Fruit fly (Drosophila melanogaster): Measurements from ENCODE around the gene CG17361.
A peak's percentile ranks its signal among the peaks of the same experiment; 100 is the strongest.

CG17361 gene

DNA sequence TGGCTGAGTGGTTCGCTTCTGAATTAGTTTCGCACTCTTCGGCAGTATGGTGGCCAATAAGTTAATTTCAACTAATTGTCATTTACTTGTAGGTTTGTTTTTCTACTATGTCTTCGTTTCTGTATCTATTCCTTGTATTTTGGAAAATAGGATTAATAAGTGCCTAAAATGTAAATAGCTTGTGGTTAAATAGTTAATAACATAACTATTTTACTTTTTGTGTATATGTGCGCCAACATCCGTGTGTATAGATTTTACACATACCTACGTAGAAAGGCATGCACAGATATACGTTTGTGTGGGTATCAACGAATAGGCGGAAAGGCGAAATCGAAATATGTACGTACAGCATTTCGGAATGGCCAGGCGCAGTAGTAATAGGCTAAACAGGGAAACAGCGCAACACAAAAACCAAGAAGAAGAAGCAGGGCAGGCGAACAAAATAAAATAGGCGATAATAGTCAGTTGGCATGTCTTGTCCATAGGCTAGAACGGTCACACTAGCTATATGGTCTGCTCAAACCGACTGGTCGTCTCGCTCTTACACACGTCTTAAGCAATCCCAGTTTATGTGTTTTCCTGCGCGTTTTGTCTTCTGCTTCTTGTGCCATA is 5.6 kb downstream of the CG17361 start (continued):
- TF ChIP-seq CG8924 (tag; optimal IDR thresholded peaks at IDR 0.05), result peak; percentile 83
- 0 out of 2 replicates have a peak, but pooled peaks have one; percentile 20 for TF ChIP-seq CG31441 (GFP tag; IDR thresholded peaks at IDR 0.05)
- peak; percentile 19 for TF ChIP-seq sug (tag; optimal IDR thresholded peaks at IDR 0.05)
- TF ChIP-seq gem (tag; optimal IDR thresholded peaks at IDR 0.05), result peak; percentile 26
- TF ChIP-seq grau (tag; optimal IDR thresholded peaks at IDR 0.05), result peak; percentile 6
- TF ChIP-seq Sry-δ (GFP tag; optimal IDR thresholded peaks at IDR 0.05), result peak; percentile 11
- no peak for TF ChIP-seq crp (GFP tag; optimal IDR thresholded peaks at IDR 0.05)
- TF ChIP-seq klu (GFP tag; IDR thresholded peaks at IDR 0.05), result no peak
- TF ChIP-seq row (GFP tag; IDR thresholded peaks at IDR 0.05), result peak; percentile 16; the same call in 1 of the 3 replicates
- TF ChIP-seq stwl (tag; optimal IDR thresholded peaks at IDR 0.05), result peak; percentile 49
- TF ChIP-seq CG13894 (tag; optimal IDR thresholded peaks at IDR 0.05), result peak; percentile 51
- peak; percentile 62 for TF ChIP-seq HmgD (GFP tag; optimal IDR thresholded peaks at IDR 0.05)
- peak; percentile 59 for TF ChIP-seq CG12769 (tag; optimal IDR thresholded peaks at IDR 0.05)
- TF ChIP-seq CG18764 (GFP tag; optimal IDR thresholded peaks at IDR 0.05), result no peak
- TF ChIP-seq repo (GFP tag; optimal IDR thresholded peaks at IDR 0.05), result no peak
- 0 out of 3 replicates have a peak, but pooled peaks have one; percentile 12 for TF ChIP-seq zen2 (GFP tag; IDR thresholded peaks at IDR 0.05; ENCODE audit: partially characterized antibody)
- TF ChIP-seq HLH4C (GFP tag; IDR thresholded peaks at IDR 0.05; ENCODE audit: partially characterized antibody), result no peak
- no peak for TF ChIP-seq ttk (GFP tag; IDR thresholded peaks at IDR 0.05)
- TF ChIP-seq psq (GFP tag; optimal IDR thresholded peaks at IDR 0.05), result peak; percentile 100
- peak; percentile 18 for TF ChIP-seq twi (tag; optimal IDR thresholded peaks at IDR 0.05)
- peak; percentile 11 for TF ChIP-seq CG18619 (GFP tag; optimal IDR thresholded peaks at IDR 0.05)
- peak; percentile 60 for TF ChIP-seq CG17186 (GFP tag; optimal IDR thresholded peaks at IDR 0.05)
- TF ChIP-seq otp (GFP tag; IDR thresholded peaks at IDR 0.05), result peak; percentile 52; the same call in 1 of the 3 replicates
- no peak for TF ChIP-seq Hmx (GFP tag; optimal IDR thresholded peaks at IDR 0.05)
- peak; percentile 95 for TF ChIP-seq cg (GFP tag; optimal IDR thresholded peaks at IDR 0.05)
- TF ChIP-seq CG3847 (GFP tag; IDR thresholded peaks at IDR 0.05), result no peak
- TF ChIP-seq al (GFP tag; IDR thresholded peaks at IDR 0.05), result no peak
- peak in 1 of 2 experiments; percentile 13 for TF ChIP-seq Hr51 (GFP tag; optimal IDR thresholded peaks at IDR 0.05)
- TF ChIP-seq Sin3A (optimal IDR thresholded peaks at IDR 0.05), result no peak
- TF ChIP-seq CrebB (tag; optimal IDR thresholded peaks at IDR 0.05), result peak; percentile 17
- TF ChIP-seq CHES-1-like (GFP tag; optimal IDR thresholded peaks at IDR 0.05), result peak; percentile 13
- peak; percentile 24 for TF ChIP-seq CG9437 (GFP tag; optimal IDR thresholded peaks at IDR 0.05)
- peak; percentile 12 for TF ChIP-seq kni (GFP tag; optimal IDR thresholded peaks at IDR 0.05)
- peak; percentile 13 for TF ChIP-seq CG17829 (tag; optimal IDR thresholded peaks at IDR 0.05)

DNA sequence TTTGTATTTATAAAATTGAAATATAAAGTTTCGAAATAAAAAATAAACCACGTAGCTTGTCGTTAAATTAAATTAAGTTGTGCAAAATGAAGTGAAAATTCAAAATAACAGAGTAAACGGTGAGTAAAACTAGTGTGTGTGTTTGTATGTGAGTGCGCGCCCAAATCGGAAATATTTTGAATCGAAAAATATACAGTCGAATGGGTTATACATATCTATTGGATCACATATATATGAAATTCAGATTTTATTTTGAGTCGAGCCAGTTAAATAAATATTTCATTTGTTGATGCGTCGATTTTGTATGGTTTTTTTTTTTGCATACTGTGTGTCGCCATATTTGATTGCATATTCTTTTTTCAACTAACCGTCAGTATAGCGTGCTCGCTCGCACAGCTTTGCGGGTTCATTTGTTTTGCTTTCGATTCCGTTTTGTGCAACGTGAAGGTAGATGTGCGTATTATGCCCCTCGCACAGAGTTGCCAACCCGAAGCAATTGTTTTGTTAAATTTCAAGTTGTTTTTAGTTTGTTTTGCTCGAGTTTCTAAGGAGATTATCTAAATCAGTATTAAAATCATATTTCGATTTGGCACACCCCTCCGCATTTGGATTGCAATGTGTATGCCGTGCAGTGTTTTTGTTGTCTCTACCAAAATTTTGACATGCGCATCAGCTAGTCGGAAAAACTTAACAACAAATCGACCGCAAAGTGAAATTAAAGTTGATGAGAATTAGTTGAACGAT is 6.5 kb downstream of the CG17361 start:
- 0 out of 3 replicates have a peak, but pooled peaks have one; percentile 14 for TF ChIP-seq CG34422 (GFP tag; IDR thresholded peaks at IDR 0.05)
- TF ChIP-seq CG7556 (GFP tag; optimal IDR thresholded peaks at IDR 0.05), result peak; percentile 20
- TF ChIP-seq CG15479 (GFP tag; optimal IDR thresholded peaks at IDR 0.05), result peak; percentile 68
- TF ChIP-seq slbo (GFP tag; IDR thresholded peaks at IDR 0.05), result peak; percentile 20; the same call in 1 of the 2 replicates
- TF ChIP-seq Sry-δ (GFP tag; optimal IDR thresholded peaks at IDR 0.05), result no peak
- TF ChIP-seq gem (tag; optimal IDR thresholded peaks at IDR 0.05), result peak; percentile 33
- TF ChIP-seq CG2120 (GFP tag; optimal IDR thresholded peaks at IDR 0.05), result peak; percentile 42
- TF ChIP-seq trem (tag; optimal IDR thresholded peaks at IDR 0.05), result peak; percentile 65
- TF ChIP-seq CG15514 (GFP tag; optimal IDR thresholded peaks at IDR 0.05), result no peak
- no peak for TF ChIP-seq CG4404 (GFP tag; IDR thresholded peaks at IDR 0.05)
- TF ChIP-seq Neu2 (GFP tag; optimal IDR thresholded peaks at IDR 0.05; ENCODE audit: borderline replicate concordance), result peak; percentile 33
- peak; percentile 93 for TF ChIP-seq CG10321 (GFP tag; IDR thresholded peaks at IDR 0.05)
- peak; percentile 52; the same call in 1 of the 2 replicates for TF ChIP-seq CG32767 (GFP tag; IDR thresholded peaks at IDR 0.05)
- peak; percentile 28; the same call in 1 of the 2 replicates for TF ChIP-seq tna (GFP tag; IDR thresholded peaks at IDR 0.05; ENCODE audit: partially characterized antibody)
- peak; percentile 18 for TF ChIP-seq CG18262 (tag; optimal IDR thresholded peaks at IDR 0.05)
- peak; percentile 78 for TF ChIP-seq sqz (GFP tag; optimal IDR thresholded peaks at IDR 0.05)
- no peak for TF ChIP-seq CG9727 (GFP tag; optimal IDR thresholded peaks at IDR 0.05)
